Fruit fly (Drosophila melanogaster) whole organism, embryonic: ENCODE measurements around the gene Chro.

Experiments
- Antp ChIP-seq: fragments of 200-800 bp; sonication (Bioruptor generic); optimal IDR thresholded peaks from 3 replicates; lab custom pipeline; 2016; ENCODE audit warnings: missing biosample characterization, missing genetic modification characterization
- CG6175 ChIP-seq: fragments of 200-800 bp; sonication (Bioruptor generic); IDR thresholded peaks from 3 replicates; pipeline ENCODE4 v1.3.6; 2022; ENCODE audit warnings: missing biosample characterization, missing genetic modification characterization
- CG8765 ChIP-seq: fragments of 200-800 bp; sonication (Bioruptor generic); IDR thresholded peaks from 2 replicates; pipeline ENCODE4 v1.3.6; 2022; ENCODE audit warnings: missing biosample characterization, missing genetic modification characterization
- Hr51 ChIP-seq, 2 experiments: fragments of 200-800 bp; sonication (Bioruptor generic); optimal IDR thresholded peaks; 2 replicates in 1 of 2; 3 replicates in 1 of 2; lab custom pipeline; 2016 to 2018; ENCODE audit warnings: missing biosample characterization in 2 of 2, missing genetic modification characterization in 2 of 2, mild to moderate bottlenecking in 1 of 2, moderate library complexity in 1 of 2
- Optix ChIP-seq: fragments of 200-800 bp; sonication (Bioruptor generic); IDR thresholded peaks from 3 replicates; pipeline ENCODE4 v1.3.6; 2022; ENCODE audit warnings: missing biosample characterization, missing genetic modification characterization
- ci ChIP-seq: fragments of 200-800 bp; sonication (Bioruptor generic); IDR thresholded peaks from 3 replicates; pipeline ENCODE4 v1.3.6; 2022; ENCODE audit warnings: missing biosample characterization, missing genetic modification characterization
- sc ChIP-seq, 3 experiments: fragments of >200 bp in 2 of 3; fragments of 200-800 bp in 1 of 3; sonication (Bioruptor generic) in 1 of 3; optimal IDR thresholded peaks; 2 replicates in 2 of 3; 3 replicates in 1 of 3; lab custom pipeline; 2017; ENCODE audit warnings: mild to moderate bottlenecking in 1 of 3, missing biosample characterization in 1 of 3, missing genetic modification characterization in 1 of 3, missing genetic modification reagents in 1 of 3
- toy ChIP-seq: fragments of 200-800 bp; sonication (Bioruptor generic); IDR thresholded peaks from 2 replicates; pipeline ENCODE4 v1.3.6; 2022; ENCODE audit warnings: missing biosample characterization, missing genetic modification characterization

DNA sequence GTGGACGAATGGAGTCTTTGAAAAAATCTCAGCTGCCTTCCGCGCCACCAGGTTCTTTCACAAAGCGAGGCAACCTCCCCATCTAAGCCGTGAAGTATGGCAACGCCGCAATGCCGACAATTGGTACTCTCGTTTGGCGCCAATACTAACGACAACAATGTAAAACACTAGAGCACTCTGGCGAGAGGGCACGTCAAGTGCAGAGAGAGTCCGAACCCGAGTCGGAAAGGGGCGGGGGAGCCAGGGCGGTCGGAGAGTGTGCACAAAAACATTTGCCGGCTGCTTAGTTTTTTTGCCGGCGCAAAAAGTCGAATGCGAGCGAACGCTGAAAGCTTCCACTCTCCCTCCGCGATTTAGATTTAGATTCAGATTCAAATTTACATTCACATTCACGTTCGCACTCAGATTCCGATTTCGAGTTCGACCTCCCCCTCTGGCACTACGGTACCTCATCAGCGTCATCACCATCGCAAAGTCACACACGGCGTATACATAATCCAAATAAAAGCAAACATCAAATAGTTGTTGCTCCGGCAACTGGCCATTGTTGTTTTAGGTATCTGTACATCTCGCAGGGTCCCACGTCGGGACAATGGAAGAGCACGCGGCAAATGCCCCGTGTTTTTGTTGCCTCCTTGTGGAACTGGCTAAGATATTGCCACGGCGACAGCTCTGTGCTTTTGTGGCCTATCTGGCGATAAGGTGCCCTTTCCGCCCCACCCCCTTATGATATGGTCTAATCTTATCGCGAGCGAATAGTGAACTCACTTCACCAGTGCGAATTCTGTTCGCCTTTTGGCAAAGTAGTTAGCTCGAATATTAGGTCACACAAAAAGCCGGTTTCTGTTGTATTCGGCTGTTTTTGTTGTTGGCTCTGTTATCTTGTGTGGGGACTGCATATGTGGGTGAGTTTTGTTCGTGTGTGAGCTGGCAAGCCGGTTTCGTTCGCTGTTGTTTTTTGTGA lies 40.9 kb downstream of the Chro start:
- no peak for TF ChIP-seq Hr51 (GFP tag; optimal IDR thresholded peaks at IDR 0.05; lab: Kevin White, UChicago)
- TF ChIP-seq Antp (GFP tag; lab: Kevin White, UChicago) = no peak
- TF ChIP-seq sc (optimal IDR thresholded peaks at IDR 0.05; lab: Kevin White, UChicago) = no peak
- TF ChIP-seq sc (GFP tag; optimal IDR thresholded peaks at IDR 0.05; lab: Kevin White, UChicago) = no peak
- no peak for TF ChIP-seq ci (GFP tag; lab: Robert Waterston, UW)
- no peak for TF ChIP-seq Optix
- TF ChIP-seq CG8765 (GFP tag; lab: Robert Waterston, UW) = no peak
- TF ChIP-seq CG6175 (GFP tag; lab: Robert Waterston, UW) = no peak
- no peak for TF ChIP-seq toy (GFP tag; lab: Robert Waterston, UW)
